Worm (Caenorhabditis elegans): ENCODE results near the gene cox-6B.

- TF ChIP-seq ztf-11 (tag; optimal IDR thresholded peaks at IDR 0.05): no peak
- no peak for TF ChIP-seq unc-62 (GFP tag; optimal IDR thresholded peaks at IDR 0.05)
- no peak for TF ChIP-seq ZK546.5 (tag; optimal IDR thresholded peaks at IDR 0.05)
- no peak for TF ChIP-seq nhr-6 (tag; optimal IDR thresholded peaks at IDR 0.05)
- no peak for TF ChIP-seq ztf-1 (GFP tag; conservative IDR thresholded peaks at IDR 0.05)
- no peak for TF ChIP-seq nhr-10 (tag; optimal IDR thresholded peaks at IDR 0.05)
- TF ChIP-seq gmeb-1 (tag; optimal IDR thresholded peaks at IDR 0.05): no peak
- no peak for TF ChIP-seq fos-1 (tag; optimal IDR thresholded peaks at IDR 0.05)
- no peak for TF ChIP-seq nhr-77 (tag; optimal IDR thresholded peaks at IDR 0.05)
- TF ChIP-seq lsy-2 (tag; optimal IDR thresholded peaks at IDR 0.05): peak in 1 of 2 experiments; percentile 13
- TF ChIP-seq nhr-129 (tag; optimal IDR thresholded peaks at IDR 0.05): no peak
- TF ChIP-seq nhr-11 (tag; optimal IDR thresholded peaks at IDR 0.05): no peak
- no peak for TF ChIP-seq nhr-237 (tag; optimal IDR thresholded peaks at IDR 0.05)
- TF ChIP-seq mdl-1 (tag; optimal IDR thresholded peaks at IDR 0.05): no peak
Observed at ce11 chrIII:2786740-2787139, 87.3 kb downstream of the cox-6B start, which contains the start of gene nduc-2.

All from whole organism, L2 larva.